Fruit fly (Drosophila melanogaster) Kc167 (cell line): Measurements from ENCODE around the gene CG32152.

ENCODE experiments used
- Myc ChIP-seq: fragments of >200 bp; optimal IDR thresholded peaks from 2 replicates; lab custom pipeline; 2017; ENCODE audit warnings: missing external identifiers
- Sin3A ChIP-seq: fragments of >200 bp; optimal IDR thresholded peaks from 2 replicates; lab custom pipeline; 2018; ENCODE audit warnings: missing external identifiers
- h ChIP-seq: fragments of >200 bp; optimal IDR thresholded peaks from 3 replicates; lab custom pipeline; 2018; ENCODE audit warnings: missing external identifiers
- insv ChIP-seq: fragments of >200 bp; optimal IDR thresholded peaks from 3 replicates; lab custom pipeline; 2018; ENCODE audit warnings: missing external identifiers
- psq ChIP-seq: fragments of >200 bp; optimal IDR thresholded peaks from 2 replicates; lab custom pipeline; 2017; ENCODE audit warnings: missing external identifiers
- ttk ChIP-seq: sonication (Bioruptor generic); optimal IDR thresholded peaks from 2 replicates; lab custom pipeline; 2017; ENCODE audit warnings: missing external identifiers

Gene CG32152

DNA sequence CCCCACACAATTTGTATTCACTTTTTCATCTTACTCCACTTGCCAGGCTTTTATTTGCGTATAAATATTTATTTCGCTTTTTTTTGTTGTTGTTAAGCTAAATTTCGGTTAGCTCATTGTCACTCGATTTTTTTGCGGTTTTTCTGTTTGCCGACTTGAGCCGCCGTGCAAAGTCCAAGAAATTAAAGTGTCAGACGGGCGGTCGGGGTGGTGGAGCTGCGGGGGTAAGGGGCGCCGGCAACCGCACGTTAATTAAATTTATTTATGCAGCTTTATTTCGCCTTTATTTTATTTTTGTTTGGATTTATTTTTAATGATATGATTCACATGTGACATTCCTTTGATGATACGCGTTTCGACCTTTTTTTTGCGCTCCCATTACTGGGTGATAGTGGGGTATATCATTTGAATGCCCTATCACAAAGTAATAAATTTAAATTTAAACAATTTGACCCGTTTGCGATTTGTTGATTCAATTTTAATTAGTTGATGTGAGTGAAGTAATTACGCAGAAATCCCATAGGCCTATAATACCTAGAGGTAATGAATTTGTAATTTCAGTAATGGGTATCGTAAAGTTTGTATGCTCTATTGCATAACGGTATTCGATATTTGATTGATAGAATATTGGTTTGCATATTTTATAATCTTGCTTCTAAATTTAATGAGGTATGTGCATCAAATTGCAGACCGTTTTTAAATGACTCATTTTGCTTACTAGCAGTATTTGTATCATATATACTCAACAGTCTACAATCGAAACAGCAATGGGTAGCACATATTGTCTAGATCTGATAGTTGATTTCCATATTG, 21.7 kb upstream of the CG32152 start:
- no peak for TF ChIP-seq ttk
- no peak for TF ChIP-seq Myc (lab: Kevin White, UChicago)
- no peak for TF ChIP-seq insv (lab: Kevin White, UChicago)
- no peak for TF ChIP-seq psq

DNA sequence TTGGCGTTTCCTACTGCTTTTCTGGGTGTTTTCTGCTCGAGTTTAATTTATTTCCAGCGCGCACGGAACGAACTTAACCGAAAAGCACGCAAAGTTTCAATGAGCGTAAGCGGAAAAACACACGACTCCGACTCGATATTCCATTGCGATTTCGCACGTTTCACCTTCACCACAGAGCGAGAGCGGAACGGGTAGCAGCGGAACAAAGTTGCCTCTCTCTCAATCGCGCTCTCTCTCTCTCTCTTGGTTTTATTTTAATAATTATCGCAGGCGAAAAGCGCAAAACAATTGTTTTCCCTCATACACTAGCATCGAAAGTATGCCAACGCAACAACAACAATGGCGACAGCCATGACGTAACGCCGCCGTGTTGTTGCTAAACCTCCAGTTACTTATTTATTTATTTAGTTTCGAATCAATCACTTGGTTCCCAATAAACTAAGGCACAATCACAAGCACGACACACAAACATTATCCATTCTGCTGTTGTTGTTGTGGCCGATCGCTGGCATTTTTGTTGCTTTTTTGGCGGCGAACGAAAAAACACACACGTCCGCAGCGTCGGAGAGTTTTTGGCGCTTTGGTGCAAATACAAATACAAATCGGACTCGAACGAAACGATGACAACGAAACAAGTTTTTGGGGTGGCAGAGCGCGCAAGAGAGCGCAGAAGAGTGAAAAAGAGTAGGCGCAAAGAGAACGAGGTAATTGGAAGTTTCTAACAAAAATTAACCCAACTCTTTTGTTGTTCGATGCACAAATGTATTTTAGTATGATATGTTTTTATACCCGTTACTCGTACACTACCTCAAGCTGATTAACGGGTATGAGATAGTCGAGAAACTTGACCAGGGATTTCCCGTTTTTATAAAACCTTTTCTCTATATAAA, 20.6 kb upstream of the CG32152 start, which contains the start of gene CG5151:
Gene CG5151 (minus strand): TSS at position 552 of the 890 bp plus-strand sequence.
- no peak for TF ChIP-seq Sin3A (lab: Kevin White, UChicago)
- TF ChIP-seq ttk: no peak
- TF ChIP-seq Myc (lab: Kevin White, UChicago): no peak
- TF ChIP-seq h (lab: Kevin White, UChicago): no peak
- TF ChIP-seq insv (lab: Kevin White, UChicago): no peak
- TF ChIP-seq psq: no peak

DNA sequence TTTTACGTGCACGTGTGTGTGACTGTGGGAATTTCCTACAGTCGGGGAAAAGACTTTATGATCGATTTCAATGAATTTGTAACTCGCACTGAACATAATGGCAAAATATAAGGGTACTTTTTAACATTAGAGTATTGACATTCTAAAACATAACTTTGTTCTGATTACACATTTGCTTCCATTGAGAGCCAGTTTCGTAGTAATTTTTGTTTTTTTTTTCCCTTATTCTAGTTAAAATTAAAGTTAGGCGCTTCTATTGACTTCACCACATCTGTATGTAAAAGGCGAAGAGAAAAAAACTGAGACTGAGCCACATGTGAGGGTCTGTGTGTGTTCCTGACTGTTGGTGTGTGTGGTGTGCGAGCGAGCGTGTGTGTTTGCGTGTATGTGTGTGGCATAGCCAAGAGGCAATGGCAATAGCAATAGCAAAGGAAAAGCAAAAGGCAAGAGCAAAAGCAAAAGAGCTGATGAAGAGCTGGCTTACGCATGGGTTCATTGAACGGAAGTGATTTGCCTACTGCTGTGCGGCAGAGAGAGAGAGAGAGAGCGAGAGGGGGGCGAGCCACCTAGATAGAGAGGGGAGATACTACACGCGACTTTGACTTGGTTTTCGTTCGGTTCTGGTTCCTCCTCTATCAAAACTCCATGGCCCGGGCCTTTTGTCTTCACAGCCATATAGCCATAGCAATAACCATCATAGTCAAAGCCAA, 18.2 kb upstream of the CG32152 start:
- TF ChIP-seq ttk (no peak), Sin3A (lab: Kevin White, UChicago) (no peak), psq (no peak), Myc (lab: Kevin White, UChicago) (no peak), h (lab: Kevin White, UChicago) (no peak), insv (lab: Kevin White, UChicago) (no peak)

DNA sequence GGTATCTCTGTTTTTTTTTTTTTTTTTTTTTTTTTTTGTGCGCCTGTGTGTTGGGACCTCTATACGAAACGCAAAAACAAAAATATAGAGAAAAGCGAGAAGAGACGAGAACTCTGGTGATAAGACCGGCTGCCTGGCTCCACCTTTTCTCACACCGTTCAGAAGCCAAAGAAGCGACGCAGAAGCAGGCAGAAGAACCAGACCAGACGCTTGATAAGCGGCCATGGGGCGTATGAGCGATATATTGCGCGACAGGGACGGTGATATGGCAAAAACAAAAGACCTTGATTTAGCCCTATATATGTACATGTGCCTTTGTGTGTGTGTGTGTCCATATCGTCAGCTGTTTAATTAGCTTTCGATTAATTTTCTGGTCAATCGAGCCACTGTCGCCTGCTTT, 17.3 kb upstream of the CG32152 start:
- no peak for TF ChIP-seq psq
- no peak for TF ChIP-seq Myc (lab: Kevin White, UChicago)

DNA sequence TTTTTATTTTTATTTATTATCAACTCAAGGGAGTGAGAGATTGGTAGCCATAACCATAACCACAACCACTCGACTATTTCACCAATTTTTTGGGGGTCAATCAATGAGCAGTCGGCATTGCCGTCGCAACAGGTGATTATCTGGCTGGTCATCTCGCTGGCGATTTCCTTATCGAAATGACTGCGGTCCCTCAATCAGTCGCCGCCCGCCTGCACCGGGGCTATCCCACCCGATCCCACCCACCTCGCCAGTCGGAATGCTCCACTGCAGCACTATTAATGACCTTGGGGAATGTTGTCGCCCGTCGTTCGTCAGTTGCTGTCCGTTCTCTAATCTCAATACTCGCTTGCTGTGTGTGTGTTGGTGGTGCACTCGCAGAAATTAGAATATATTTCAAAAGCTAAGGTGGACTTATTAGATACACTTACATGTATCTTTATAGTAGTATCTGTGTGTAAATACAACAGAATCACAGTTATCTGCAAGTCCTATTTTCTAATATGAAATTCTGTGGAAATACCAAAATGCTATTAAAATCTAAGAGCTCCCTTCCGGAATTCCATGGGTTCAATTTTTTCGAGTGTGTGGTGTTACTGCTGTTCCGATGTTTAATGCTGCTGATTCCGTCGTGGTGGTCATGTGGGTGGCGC, 16.7 kb upstream of the CG32152 start:
- TF ChIP-seq h (lab: Kevin White, UChicago) (no peak), ttk (no peak), psq (no peak), insv (lab: Kevin White, UChicago) (no peak), Myc (lab: Kevin White, UChicago) (no peak), Sin3A (lab: Kevin White, UChicago) (no peak)

DNA sequence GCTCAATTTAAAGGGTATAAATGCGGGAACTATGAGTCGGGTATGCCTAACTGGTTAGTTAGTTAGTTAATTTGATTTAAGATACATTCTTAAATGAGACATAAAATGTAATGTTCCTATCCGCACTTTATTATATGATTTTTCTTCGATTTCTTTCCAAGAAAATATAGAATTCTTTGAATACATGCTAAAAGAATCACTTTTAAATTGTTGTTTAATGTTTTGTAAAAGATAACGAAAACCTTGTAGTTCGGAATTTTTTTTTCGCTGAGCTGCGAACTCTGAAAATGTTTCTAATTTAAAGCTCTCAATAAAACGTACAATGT, 16.2 kb upstream of the CG32152 start:
- TF ChIP-seq insv (lab: Kevin White, UChicago) (no peak), h (lab: Kevin White, UChicago) (no peak), ttk (no peak), Sin3A (lab: Kevin White, UChicago) (no peak), psq (no peak), Myc (lab: Kevin White, UChicago) (no peak)

DNA sequence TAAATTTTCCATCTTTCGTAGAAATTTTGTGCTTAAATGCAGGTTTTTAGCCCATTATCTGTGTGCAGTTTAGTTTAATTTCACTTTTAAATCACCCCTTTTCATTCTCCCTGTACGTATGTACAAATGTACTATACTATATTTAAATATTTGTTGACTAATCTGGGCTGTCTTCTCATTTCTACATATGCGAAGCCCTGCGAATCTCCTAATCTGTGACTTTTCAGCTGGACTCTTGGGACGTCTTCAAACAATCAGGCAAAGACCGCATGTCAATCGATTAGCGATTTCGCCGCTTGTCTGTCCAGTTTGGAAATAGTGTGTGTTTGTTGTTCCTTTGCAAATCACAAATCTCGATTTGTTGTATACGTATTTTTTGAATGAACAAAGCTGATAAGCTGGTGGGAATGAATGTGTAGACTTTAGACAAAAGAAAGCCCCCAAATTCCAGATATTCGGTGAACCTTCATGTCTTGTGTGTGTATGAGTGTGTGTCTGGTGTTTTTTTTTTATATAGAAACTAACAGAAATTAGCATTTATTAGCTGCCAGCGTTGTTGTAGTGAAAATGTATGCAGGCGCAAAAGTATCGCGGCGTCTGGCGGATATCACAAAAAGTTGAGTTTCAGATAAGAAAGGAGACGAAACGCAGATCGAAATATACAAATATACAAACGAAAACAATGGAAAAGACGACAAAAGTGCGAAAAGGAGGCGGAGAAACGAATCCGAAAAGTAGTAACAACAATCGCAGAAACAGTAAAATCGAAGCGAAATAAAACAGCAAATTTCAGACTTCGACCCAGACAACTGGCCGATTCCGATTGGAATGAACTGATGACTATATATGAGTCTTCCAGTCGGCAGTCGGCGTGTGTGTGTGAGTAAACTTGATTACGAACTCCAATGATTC, 15.6 kb upstream of the CG32152 start:
- TF ChIP-seq ttk: no peak

DNA sequence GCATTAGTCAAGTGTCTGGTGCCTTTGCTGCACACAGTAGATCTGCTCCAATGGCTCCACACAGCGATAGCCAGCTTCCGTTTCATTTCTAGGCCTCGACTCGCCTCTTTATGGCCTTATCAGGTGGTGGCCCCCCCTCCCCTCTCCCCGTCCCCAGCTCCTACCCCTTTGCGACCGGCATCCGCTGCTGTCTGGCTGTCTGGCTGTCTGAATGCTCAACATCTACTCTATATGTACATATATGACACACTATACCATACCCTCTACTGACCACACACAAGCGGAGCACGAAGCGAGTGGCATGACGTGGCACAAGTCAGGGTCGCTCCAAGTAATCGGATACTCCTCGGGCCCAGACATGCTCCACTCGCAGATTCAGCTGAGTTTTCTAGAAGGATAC, 14.5 kb upstream of the CG32152 start:
- TF ChIP-seq ttk (no peak), h (lab: Kevin White, UChicago) (no peak), Sin3A (lab: Kevin White, UChicago) (no peak), Myc (lab: Kevin White, UChicago) (no peak), insv (lab: Kevin White, UChicago) (no peak), psq (no peak)

DNA sequence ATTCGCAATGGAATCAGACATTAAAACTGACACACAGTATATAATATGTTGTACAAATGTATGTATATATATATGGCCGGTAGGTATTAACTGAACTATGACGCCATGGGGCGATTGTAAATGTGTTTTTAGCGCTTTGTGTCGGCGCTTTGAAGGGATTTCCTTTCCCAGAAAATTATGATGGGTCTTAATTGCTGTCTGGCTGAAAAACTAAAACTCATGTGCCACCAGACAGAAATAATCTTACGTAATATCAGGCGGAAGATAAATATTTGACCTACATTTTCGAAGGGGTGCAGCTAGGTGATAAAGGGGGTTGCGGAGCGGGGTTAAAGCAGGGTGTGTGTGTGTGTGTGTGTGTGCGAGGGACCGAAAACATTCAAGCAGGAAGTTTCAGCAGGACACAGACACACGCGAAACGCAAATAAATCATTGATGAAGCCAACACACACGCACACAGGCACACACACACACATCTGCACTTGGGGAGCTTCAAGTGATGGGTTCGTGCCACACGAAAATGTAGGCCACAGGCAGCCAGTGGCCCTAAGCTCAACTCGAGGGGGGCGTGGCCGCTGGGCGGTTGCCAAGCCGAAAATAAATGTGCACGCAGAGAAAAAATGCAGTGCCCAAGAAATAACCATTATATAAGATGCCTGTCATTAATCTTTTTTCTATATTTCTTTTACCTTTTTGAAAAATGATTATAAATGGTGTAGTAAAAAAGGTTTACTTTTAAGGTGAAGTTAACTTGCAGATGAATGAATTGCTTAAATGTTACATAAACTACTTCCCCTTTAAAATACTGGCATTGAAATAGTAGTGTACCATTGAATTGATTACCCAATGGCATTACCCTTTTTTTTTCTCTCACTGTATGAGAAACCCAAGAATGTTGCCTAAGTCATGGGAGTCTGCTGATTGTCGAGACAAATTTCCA, 13.7 kb upstream of the CG32152 start:
- TF ChIP-seq ttk (no peak), h (lab: Kevin White, UChicago) (no peak), insv (lab: Kevin White, UChicago) (no peak), Sin3A (lab: Kevin White, UChicago) (no peak), psq (no peak), Myc (lab: Kevin White, UChicago) (no peak)

DNA sequence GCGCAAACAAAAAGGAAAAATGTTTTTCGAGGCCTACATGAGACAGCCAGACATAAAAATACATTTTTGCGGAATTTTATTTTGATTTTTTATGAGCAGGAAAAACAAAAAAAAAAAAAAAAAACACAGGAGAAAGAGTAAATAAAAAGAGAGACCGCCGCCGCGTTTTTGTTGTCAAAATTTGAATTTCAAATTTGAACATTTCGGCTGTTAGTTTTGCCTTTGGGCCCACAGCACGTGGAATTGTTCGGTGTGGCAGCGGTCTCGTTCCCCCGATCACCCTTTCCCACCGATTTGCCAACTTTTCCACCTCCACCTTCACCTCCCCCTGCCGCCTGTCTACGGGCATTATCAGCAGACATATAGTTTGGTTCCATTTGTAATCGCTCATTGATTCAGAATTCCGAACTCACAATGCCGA, 13.0 kb upstream of the CG32152 start:
- no peak for TF ChIP-seq psq
- no peak for TF ChIP-seq Sin3A (lab: Kevin White, UChicago)
- no peak for TF ChIP-seq Myc (lab: Kevin White, UChicago)
- TF ChIP-seq h (lab: Kevin White, UChicago): no peak
